Worm (Caenorhabditis elegans): Measurements from ENCODE around the gene pitr-6.

The pitr-6 gene

ce11 chrII:12465557-12465956 lies 20.4 kb downstream of the pitr-6 start, which contains the start of gene sre-37:
sre-37 (plus strand) TSS chrII:12465857.
- TF ChIP-seq ceh-82 (tag; optimal IDR thresholded peaks at IDR 0.05) (no peak), ceh-20 (GFP tag; IDR thresholded peaks at IDR 0.05) (no peak), nhr-76 (tag; optimal IDR thresholded peaks at IDR 0.05) (no peak), ceh-44 (GFP tag; IDR thresholded peaks at IDR 0.05) (no peak), lin-15B (tag; optimal IDR thresholded peaks at IDR 0.05) (no peak), nhr-237 (tag; optimal IDR thresholded peaks at IDR 0.05) (no peak), D1046.2 (GFP tag; IDR thresholded peaks at IDR 0.05) (no peak), F44E2.7 (GFP tag; IDR thresholded peaks at IDR 0.05) (no peak), nhr-48 (tag; optimal IDR thresholded peaks at IDR 0.05) (no peak)

DNA sequence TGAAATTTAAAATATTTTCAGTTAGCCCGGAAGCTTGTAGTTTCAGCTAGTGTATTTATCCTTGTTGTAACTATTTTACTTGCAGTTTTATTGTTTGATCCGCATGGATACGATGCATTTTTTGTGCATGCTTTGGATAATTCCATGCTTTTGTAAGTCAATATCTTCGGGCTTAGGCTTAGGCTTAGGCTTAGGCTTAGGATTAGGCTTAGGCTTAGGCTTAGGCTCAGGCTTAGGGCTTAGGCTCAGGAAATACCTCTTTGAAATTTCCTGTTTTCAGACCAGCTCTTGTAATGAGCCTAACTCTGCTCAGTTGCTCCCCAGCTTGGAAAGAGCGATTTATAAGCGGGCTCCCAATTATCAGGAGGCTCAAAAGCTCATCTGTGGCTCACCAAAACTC lies 21.9 kb downstream of the pitr-6 start, which contains the start of gene srg-16:
Gene srg-16 (plus strand): TSS at position 87 of the 400 bp plus-strand sequence.
- TF ChIP-seq vab-7 (GFP tag; IDR thresholded peaks at IDR 0.05) (no peak), F26F4.8 (GFP tag; conservative IDR thresholded peaks at IDR 0.05) (0 out of 2 replicates have a peak, but pooled peaks have one; percentile 7), ZK546.5 (tag; optimal IDR thresholded peaks at IDR 0.05) (no peak), fos-1 (tag; optimal IDR thresholded peaks at IDR 0.05) (no peak), ceh-28 (tag; optimal IDR thresholded peaks at IDR 0.05) (no peak), mep-1 (tag; optimal IDR thresholded peaks at IDR 0.05) (no peak)

ce11 chrII:12471138-12471855 lies 26.2 kb downstream of the pitr-6 start, which contains the start of the genes F15A4.5 and phat-8:
F15A4.5 (minus strand) TSS chrII:12471238.
phat-8 (plus strand) TSS chrII:12471805.
- no peak for TF ChIP-seq F10B5.3 (tag; optimal IDR thresholded peaks at IDR 0.05)
- TF ChIP-seq Y75B8A.6 (GFP tag; IDR thresholded peaks at IDR 0.05), result no peak
- no peak for TF ChIP-seq ces-1 (GFP tag; optimal IDR thresholded peaks at IDR 0.05)
- no peak for TF ChIP-seq aha-1 (tag)
- peak in 1 of 2 experiments; percentile 21 for TF ChIP-seq unc-62 (GFP tag; optimal IDR thresholded peaks at IDR 0.05 in 1 of 2)
- no peak for TF ChIP-seq unc-62 (tag; optimal IDR thresholded peaks at IDR 0.05)
- no peak for TF ChIP-seq fos-1 (tag; optimal IDR thresholded peaks at IDR 0.05)
- no peak for TF ChIP-seq ZK337.2 (GFP tag; IDR thresholded peaks at IDR 0.05)

DNA sequence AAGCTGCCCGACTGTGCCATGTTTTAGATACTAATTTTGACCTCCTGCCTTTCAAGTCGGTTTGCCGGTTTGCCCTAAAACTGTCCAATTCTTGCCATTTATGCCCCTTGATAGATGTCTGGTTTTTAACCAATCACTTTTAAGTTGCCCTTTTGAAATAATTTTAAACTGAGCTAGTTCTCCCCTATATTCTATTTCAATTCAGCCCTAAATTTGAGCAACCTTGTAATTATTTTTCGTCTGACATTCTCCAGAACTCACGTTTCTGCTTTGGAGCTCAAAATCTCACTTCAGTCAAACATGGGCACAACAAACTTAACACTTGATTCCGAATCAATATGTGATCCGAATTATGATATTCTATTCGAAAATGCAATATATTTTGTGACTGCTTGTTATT lies 28.3 kb downstream of the pitr-6 start, which contains the start of gene srg-17:
Gene srg-17 (plus strand): TSS at position 301 of the 400 bp plus-strand sequence.
- no peak for TF ChIP-seq nhr-237 (tag; optimal IDR thresholded peaks at IDR 0.05)
- no peak for TF ChIP-seq egl-43 (GFP tag; IDR thresholded peaks at IDR 0.05)
- peak; percentile 72 for TF ChIP-seq aha-1 (tag)
- no peak for TF ChIP-seq mep-1 (tag; optimal IDR thresholded peaks at IDR 0.05)
- no peak for TF ChIP-seq tag-97 (GFP tag; IDR thresholded peaks at IDR 0.05)
- TF ChIP-seq zag-1 (tag; optimal IDR thresholded peaks at IDR 0.05), result no peak

DNA sequence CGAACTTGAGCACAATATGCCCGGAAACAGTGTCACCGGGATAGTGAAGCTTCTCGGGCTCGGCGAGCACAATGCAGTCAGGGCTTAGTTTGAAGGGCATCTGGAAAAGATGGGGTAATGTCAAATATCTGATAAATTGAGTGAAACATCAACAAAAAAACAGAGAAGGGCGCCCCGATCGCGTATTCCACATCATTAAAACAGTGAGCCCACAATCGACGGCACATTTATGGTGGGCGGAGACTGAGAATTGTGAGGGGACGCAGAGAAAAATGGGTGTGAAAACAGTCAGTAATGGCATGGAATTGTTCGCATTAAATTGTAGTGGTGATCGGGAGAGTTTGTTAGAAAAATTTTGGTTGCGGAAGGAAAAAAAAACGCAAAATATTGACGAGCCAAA lies 35.7 kb downstream of the pitr-6 start, which contains the start of gene arrd-9:
Gene arrd-9 (minus strand): TSS at position 101 of the 400 bp plus-strand sequence.
- no peak for TF ChIP-seq snpc-4 (tag; optimal IDR thresholded peaks at IDR 0.05)
- no peak for TF ChIP-seq zag-1 (tag; optimal IDR thresholded peaks at IDR 0.05)
- TF ChIP-seq dmd-9 (GFP tag; IDR thresholded peaks at IDR 0.05), result no peak
- TF ChIP-seq nhr-48 (tag; optimal IDR thresholded peaks at IDR 0.05), result no peak
- TF ChIP-seq F10B5.3 (tag; optimal IDR thresholded peaks at IDR 0.05), result no peak
- TF ChIP-seq daf-19 (GFP tag; conservative IDR thresholded peaks at IDR 0.05), result no peak
- TF ChIP-seq tra-1 (GFP tag; IDR thresholded peaks at IDR 0.05), result no peak
- no peak for TF ChIP-seq lim-7 (GFP tag; IDR thresholded peaks at IDR 0.05)
- no peak for TF ChIP-seq nhr-111 (GFP tag; optimal IDR thresholded peaks at IDR 0.05)

ce11 chrII:12481645-12482044 lies 36.5 kb downstream of the pitr-6 start:
- TF ChIP-seq aha-1 (tag) (no peak), arid-1 (GFP tag; conservative IDR thresholded peaks at IDR 0.05) (no peak), tag-97 (GFP tag; IDR thresholded peaks at IDR 0.05) (no peak), hlh-11 (tag; optimal IDR thresholded peaks at IDR 0.05) (no peak), nhr-48 (tag; optimal IDR thresholded peaks at IDR 0.05) (no peak), dmd-8 (GFP tag; IDR thresholded peaks at IDR 0.05) (no peak), set-16 (GFP tag; IDR thresholded peaks at IDR 0.05) (no peak), jun-1 (tag; optimal IDR thresholded peaks at IDR 0.05) (no peak), lim-7 (GFP tag; IDR thresholded peaks at IDR 0.05) (no peak), skn-1 (tag; optimal IDR thresholded peaks at IDR 0.05) (no peak), F44E2.7 (GFP tag; IDR thresholded peaks at IDR 0.05) (no peak)

Data from whole organism, L4 larva.